Fruit fly (Drosophila melanogaster) whole organism, embryonic: Measurements from ENCODE around the gene CG42366.
A peak's percentile ranks its signal among the peaks of the same experiment; 100 is the strongest.

Experiments
- Ada2b ChIP-seq: fragments of 200-800 bp; sonication (Bioruptor generic); IDR thresholded peaks from 2 replicates; pipeline ENCODE4 v1.3.6; 2022; ENCODE audit warnings: missing biosample characterization, missing genetic modification characterization
- BtbVII ChIP-seq: fragments of 200-800 bp; sonication (Bioruptor generic); optimal IDR thresholded peaks from 3 replicates; lab custom pipeline; 2017; ENCODE audit warnings: missing biosample characterization, mild to moderate bottlenecking, missing genetic modification characterization
- C15 ChIP-seq: fragments of 200-800 bp; sonication (Bioruptor generic); IDR thresholded peaks from 3 replicates; pipeline ENCODE4 v1.3.6; 2022; ENCODE audit warnings: missing biosample characterization, missing genetic modification characterization
- CG10654 ChIP-seq: fragments of 200-800 bp; sonication (Bioruptor generic); optimal IDR thresholded peaks from 2 replicates; lab custom pipeline; 2016; ENCODE audit warnings: missing biosample characterization, missing genetic modification characterization
- CG12299 ChIP-seq: fragments of 200-800 bp; sonication (Bioruptor generic); optimal IDR thresholded peaks from 2 replicates; lab custom pipeline; 2018; ENCODE audit warnings: missing biosample characterization, mild to moderate bottlenecking, missing genetic modification characterization
- CG13287 ChIP-seq: fragments of 200-800 bp; sonication (Bioruptor generic); IDR thresholded peaks from 2 replicates; pipeline ENCODE4 v1.3.6; 2022; ENCODE audit warnings: missing biosample characterization, missing genetic modification characterization; ENCODE audit not compliant: partially characterized antibody
- CG14014 ChIP-seq: fragments of 200-800 bp; sonication (Bioruptor generic); IDR thresholded peaks from 2 replicates; pipeline ENCODE4 v1.3.6; 2022; ENCODE audit warnings: missing biosample characterization, missing genetic modification characterization
- CG15011 ChIP-seq: fragments of 200-800 bp; sonication (Bioruptor generic); optimal IDR thresholded peaks from 3 replicates; lab custom pipeline; 2018; ENCODE audit warnings: missing biosample characterization, mild to moderate bottlenecking, missing genetic modification characterization
- CG16813 ChIP-seq: fragments of 200-800 bp; sonication (Bioruptor generic); IDR thresholded peaks from 3 replicates; pipeline ENCODE4 v1.3.6; 2022; ENCODE audit warnings: missing biosample characterization, missing genetic modification characterization; ENCODE audit not compliant: partially characterized antibody
- CG16815 ChIP-seq: fragments of 200-800 bp; sonication (Bioruptor generic); optimal IDR thresholded peaks from 3 replicates; lab custom pipeline; 2017; ENCODE audit warnings: missing biosample characterization, mild to moderate bottlenecking, missing genetic modification characterization
- CG16863 ChIP-seq: fragments of 200-800 bp; sonication (Bioruptor generic); optimal IDR thresholded peaks from 3 replicates; lab custom pipeline; 2016; ENCODE audit warnings: missing biosample characterization, missing genetic modification characterization
- CG17802 ChIP-seq: fragments of 200-800 bp; sonication (Bioruptor generic); optimal IDR thresholded peaks from 2 replicates; lab custom pipeline; 2018; ENCODE audit warnings: missing biosample characterization, mild to moderate bottlenecking, missing genetic modification characterization, moderate library complexity
- CG2199 ChIP-seq: fragments of 200-800 bp; sonication (Bioruptor generic); IDR thresholded peaks from 3 replicates; pipeline ENCODE4 v1.3.6; 2022; ENCODE audit warnings: missing biosample characterization, missing genetic modification characterization
- CG2889 ChIP-seq: fragments of 200-800 bp; sonication (Bioruptor generic); IDR thresholded peaks from 3 replicates; pipeline ENCODE4 v1.3.6; 2022; ENCODE audit warnings: missing biosample characterization, missing genetic modification characterization
- CG3407 ChIP-seq: fragments of 200-800 bp; sonication (Bioruptor generic); optimal IDR thresholded peaks from 2 replicates; lab custom pipeline; 2018; ENCODE audit warnings: missing biosample characterization, mild to moderate bottlenecking, missing genetic modification characterization
- CG3995 ChIP-seq: fragments of 200-800 bp; sonication (Bioruptor generic); optimal IDR thresholded peaks from 3 replicates; lab custom pipeline; 2016; ENCODE audit warnings: missing biosample characterization, missing genetic modification characterization
- CG4854 ChIP-seq: fragments of 200-800 bp; sonication (Bioruptor generic); optimal IDR thresholded peaks from 2 replicates; lab custom pipeline; 2016; ENCODE audit warnings: missing biosample characterization, missing genetic modification characterization, inconsistent platforms
- CG7928 ChIP-seq: fragments of 200-800 bp; sonication (Bioruptor generic); optimal IDR thresholded peaks from 2 replicates; lab custom pipeline; 2017; ENCODE audit warnings: missing biosample characterization, mild to moderate bottlenecking, missing genetic modification characterization
- D19A ChIP-seq: fragments of 200-800 bp; optimal IDR thresholded peaks from 3 replicates; lab custom pipeline; 2019; ENCODE audit warnings: missing biosample characterization, mild to moderate bottlenecking, missing genetic modification characterization, moderate library complexity
- Deaf1 ChIP-seq: fragments of 200-800 bp; optimal IDR thresholded peaks from 3 replicates; lab custom pipeline; 2019; ENCODE audit warnings: missing biosample characterization, mild to moderate bottlenecking, missing genetic modification characterization, moderate library complexity
- Doc3 ChIP-seq: fragments of 200-800 bp; sonication (Bioruptor generic); IDR thresholded peaks from 3 replicates; pipeline ENCODE4 v1.3.6; 2022; ENCODE audit warnings: missing biosample characterization, missing genetic modification characterization; ENCODE audit not compliant: partially characterized antibody
- E2f2 ChIP-seq: fragments of 200-800 bp; sonication (Bioruptor generic); IDR thresholded peaks from 2 replicates; pipeline ENCODE4 v1.3.6; 2022; ENCODE audit warnings: missing biosample characterization, missing genetic modification characterization
- ERR ChIP-seq: fragments of 200-800 bp; sonication (Bioruptor generic); optimal IDR thresholded peaks from 2 replicates; lab custom pipeline; 2016; ENCODE audit warnings: missing biosample characterization, missing genetic modification characterization
- HHEX ChIP-seq: fragments of 200-800 bp; sonication (Bioruptor generic); optimal IDR thresholded peaks from 3 replicates; lab custom pipeline; 2017; ENCODE audit warnings: missing biosample characterization, mild to moderate bottlenecking, missing genetic modification characterization, missing genetic modification reagents
- Hey ChIP-seq: fragments of 200-800 bp; sonication (Bioruptor generic); optimal IDR thresholded peaks from 3 replicates; lab custom pipeline; 2018; ENCODE audit warnings: missing biosample characterization, mild to moderate bottlenecking, missing genetic modification characterization
- Lim3 ChIP-seq: fragments of 200-800 bp; sonication (Bioruptor generic); IDR thresholded peaks from 2 replicates; pipeline ENCODE4 v1.3.6; 2022; ENCODE audit warnings: missing biosample characterization, missing genetic modification characterization
- Lpt ChIP-seq: fragments of >200 bp; optimal IDR thresholded peaks from 2 replicates; lab custom pipeline; 2018; ENCODE audit warnings: missing biosample characterization, missing genetic modification characterization
- Scr ChIP-seq: fragments of 200-800 bp; sonication (Bioruptor generic); IDR thresholded peaks from 2 replicates; pipeline ENCODE4 v1.3.6; 2022; ENCODE audit warnings: missing biosample characterization, missing genetic modification characterization; ENCODE audit not compliant: partially characterized antibody
- amos ChIP-seq: fragments of 200-800 bp; sonication (Bioruptor generic); IDR thresholded peaks from 2 replicates; pipeline ENCODE4 v1.3.6; 2022; ENCODE audit warnings: missing biosample characterization, missing genetic modification characterization; ENCODE audit not compliant: partially characterized antibody
- ase ChIP-seq: fragments of 200-800 bp; sonication (Bioruptor generic); IDR thresholded peaks from 3 replicates; pipeline ENCODE4 v1.3.6; 2022; ENCODE audit warnings: missing biosample characterization, missing genetic modification characterization
- bsh ChIP-seq, 2 experiments: fragments of 200-800 bp; sonication (Bioruptor generic); optimal IDR thresholded peaks; 2 replicates each; lab custom pipeline; 2017 to 2018; ENCODE audit warnings: mild to moderate bottlenecking in 2 of 2, missing biosample characterization in 2 of 2, missing genetic modification characterization in 2 of 2, moderate library complexity in 1 of 2
- caup ChIP-seq: fragments of 200-800 bp; sonication (Bioruptor generic); optimal IDR thresholded peaks from 3 replicates; lab custom pipeline; 2017; ENCODE audit warnings: missing biosample characterization, mild to moderate bottlenecking, missing genetic modification characterization, moderate library complexity; ENCODE audit not compliant: severe bottlenecking
- da ChIP-seq: fragments of 200-800 bp; sonication (Bioruptor generic); optimal IDR thresholded peaks from 2 replicates; lab custom pipeline; 2016; ENCODE audit warnings: missing biosample characterization, missing genetic modification characterization
- eve ChIP-seq, 2 experiments: fragments of >200 bp; optimal IDR thresholded peaks; 2 replicates each; lab custom pipeline; 2017; ENCODE audit warnings: missing biosample characterization in 2 of 2, missing genetic modification characterization in 2 of 2
- fru ChIP-seq: fragments of >200 bp; optimal IDR thresholded peaks from 2 replicates; lab custom pipeline; 2017
- gce ChIP-seq: fragments of 200-800 bp; sonication (Bioruptor generic); IDR thresholded peaks from 3 replicates; pipeline ENCODE4 v1.3.6; 2022; ENCODE audit warnings: missing biosample characterization, missing genetic modification characterization
- gcm ChIP-seq: fragments of 200-800 bp; sonication (Bioruptor generic); optimal IDR thresholded peaks from 2 replicates; lab custom pipeline; 2019; ENCODE audit warnings: missing biosample characterization, mild to moderate bottlenecking, missing genetic modification characterization, moderate library complexity
- gt ChIP-seq: fragments of 200-800 bp; sonication (Bioruptor generic); IDR thresholded peaks from 2 replicates; pipeline ENCODE4 v1.3.6; 2022; ENCODE audit warnings: missing biosample characterization, missing genetic modification characterization
- knrl ChIP-seq: fragments of 200-800 bp; sonication (Bioruptor generic); IDR thresholded peaks from 3 replicates; pipeline ENCODE4 v1.3.6; 2022; ENCODE audit warnings: missing biosample characterization, missing genetic modification characterization; ENCODE audit not compliant: partially characterized antibody
- lilli ChIP-seq: fragments of 200-800 bp; sonication (Bioruptor generic); optimal IDR thresholded peaks from 3 replicates; lab custom pipeline; 2016; ENCODE audit warnings: missing biosample characterization, missing genetic modification characterization
- lmd ChIP-seq: fragments of 200-800 bp; sonication (Bioruptor generic); IDR thresholded peaks from 2 replicates; pipeline ENCODE4 v1.3.6; 2022; ENCODE audit warnings: missing biosample characterization, missing genetic modification characterization
- nau ChIP-seq: fragments of 200-800 bp; sonication (Bioruptor generic); optimal IDR thresholded peaks from 3 replicates; lab custom pipeline; 2017; ENCODE audit warnings: missing biosample characterization, mild to moderate bottlenecking, missing genetic modification characterization, missing genetic modification reagents
- pros ChIP-seq: fragments of 200-800 bp; sonication (Bioruptor generic); optimal IDR thresholded peaks from 3 replicates; lab custom pipeline; 2019; ENCODE audit warnings: missing biosample characterization, mild to moderate bottlenecking, missing genetic modification characterization, moderate library complexity
- ranshi ChIP-seq: fragments of 200-800 bp; sonication (Bioruptor generic); IDR thresholded peaks from 2 replicates; pipeline ENCODE4 v1.3.6; 2022; ENCODE audit warnings: missing biosample characterization, missing genetic modification characterization
- stwl ChIP-seq: fragments of 200-800 bp; sonication (Bioruptor generic); optimal IDR thresholded peaks from 3 replicates; lab custom pipeline; 2018; ENCODE audit warnings: missing biosample characterization, mild to moderate bottlenecking, missing genetic modification characterization, moderate library complexity
- tio ChIP-seq: fragments of 200-800 bp; sonication (Bioruptor generic); optimal IDR thresholded peaks from 2 replicates; lab custom pipeline; 2017; ENCODE audit warnings: missing biosample characterization, missing genetic modification characterization, inconsistent platforms
- twi ChIP-seq: fragments of 200-800 bp; optimal IDR thresholded peaks from 2 replicates; lab custom pipeline; 2019; ENCODE audit warnings: missing biosample characterization, mild to moderate bottlenecking, missing genetic modification characterization, moderate library complexity
- vfl ChIP-seq: fragments of 200-800 bp; sonication (Bioruptor generic); optimal IDR thresholded peaks from 2 replicates; lab custom pipeline; 2016; ENCODE audit warnings: missing biosample characterization, missing genetic modification characterization
- zf30C ChIP-seq: fragments of 200-800 bp; sonication (Bioruptor generic); optimal IDR thresholded peaks from 3 replicates; lab custom pipeline; 2018; ENCODE audit warnings: missing biosample characterization, mild to moderate bottlenecking, missing genetic modification characterization

CG42366 gene

dm6 chr2L:9966983-9967737 is 42.2 kb downstream of the CG42366 start, which contains the start of the genes Dref and RpL13 (continued):
- peak; percentile 73; the same call in 2 of the 3 replicates for TF ChIP-seq ase (GFP tag; lab: Robert Waterston, UW)
- peak; percentile 90 for TF ChIP-seq CG15011
- TF ChIP-seq CG10654 (GFP tag; lab: Kevin White, UChicago) = peak; percentile 79
- TF ChIP-seq CG16813 (GFP tag; lab: Robert Waterston, UW) = peak; percentile 79
- no peak for TF ChIP-seq fru
- TF ChIP-seq BtbVII = peak; percentile 94
- peak; percentile 74 for TF ChIP-seq CG7928
- peak; percentile 86 for TF ChIP-seq gcm (GFP tag; lab: Kevin White, UChicago)
- TF ChIP-seq Lim3 (GFP tag; lab: Robert Waterston, UW) = no peak
- TF ChIP-seq CG2199 = no peak
- peak; percentile 53 for TF ChIP-seq CG17802 (tag; lab: Kevin White, UChicago)
- TF ChIP-seq eve (GFP tag; optimal IDR thresholded peaks at IDR 0.05; lab: Kevin White, UChicago) = no peak
- peak; percentile 66 for TF ChIP-seq CG14014 (GFP tag; lab: Robert Waterston, UW)
- TF ChIP-seq Scr (GFP tag; lab: Robert Waterston, UW) = peak; percentile 85
- no peak for TF ChIP-seq CG2889 (GFP tag; lab: Robert Waterston, UW)
- TF ChIP-seq vfl (GFP tag; lab: Kevin White, UChicago) = peak; percentile 65
- TF ChIP-seq zf30C (GFP tag; lab: Kevin White, UChicago) = peak; percentile 63
- TF ChIP-seq CG12299 (tag; lab: Kevin White, UChicago) = peak; percentile 91
- TF ChIP-seq Doc3 = peak; percentile 67
- peak; percentile 72 for TF ChIP-seq amos (GFP tag; lab: Robert Waterston, UW)
- TF ChIP-seq lilli = peak; percentile 87
- peak; percentile 62 for TF ChIP-seq D19A
- peak; percentile 90 for TF ChIP-seq gce
- peak; percentile 59; the same call in 1 of the 2 replicates for TF ChIP-seq lmd (GFP tag; lab: Robert Waterston, UW)
- TF ChIP-seq tio (GFP tag; lab: Kevin White, UChicago) = no peak
- TF ChIP-seq Hey (tag; lab: Kevin White, UChicago) = peak; percentile 90
- peak; percentile 77 for TF ChIP-seq CG3995 (GFP tag; lab: Kevin White, UChicago)
- TF ChIP-seq CG16815 = peak; percentile 31
- TF ChIP-seq Deaf1 (tag; lab: Kevin White, UChicago) = peak; percentile 64
- TF ChIP-seq gt (GFP tag; lab: Robert Waterston, UW) = 0 out of 2 replicates have a peak, but pooled peaks have one; percentile 16
- peak; percentile 97 for TF ChIP-seq caup (GFP tag; lab: Kevin White, UChicago)
- peak; percentile 88 for TF ChIP-seq CG3407
- peak; percentile 70; the same call in 1 of the 2 replicates for TF ChIP-seq ranshi (GFP tag; lab: Robert Waterston, UW)
- TF ChIP-seq da (GFP tag; lab: Kevin White, UChicago) = peak; percentile 61
- TF ChIP-seq bsh (GFP tag; optimal IDR thresholded peaks at IDR 0.05; lab: Kevin White, UChicago) = peak; percentile 57 to 79
- TF ChIP-seq C15 = no peak
- TF ChIP-seq pros = peak; percentile 60
- no peak for TF ChIP-seq Lpt (GFP tag; lab: Kevin White, UChicago)
- TF ChIP-seq twi (tag; lab: Kevin White, UChicago) = peak; percentile 65
- peak; percentile 86 for TF ChIP-seq CG4854 (GFP tag; lab: Kevin White, UChicago)
- peak; percentile 72 for TF ChIP-seq CG16863 (GFP tag; lab: Kevin White, UChicago)
- peak; percentile 81 for TF ChIP-seq knrl (GFP tag; lab: Robert Waterston, UW)
- no peak for TF ChIP-seq nau (GFP tag; lab: Kevin White, UChicago)
- peak; percentile 94 for TF ChIP-seq HHEX (GFP tag; lab: Kevin White, UChicago)
- peak; percentile 85 for TF ChIP-seq CG13287 (GFP tag; lab: Robert Waterston, UW)
- peak; percentile 62; the same call in 1 of the 2 replicates for TF ChIP-seq Ada2b (GFP tag; lab: Robert Waterston, UW)
- peak; percentile 84 for TF ChIP-seq E2f2 (GFP tag; lab: Robert Waterston, UW)
- TF ChIP-seq ERR (GFP tag; lab: Kevin White, UChicago) = peak; percentile 74
- peak; percentile 76 for TF ChIP-seq stwl (tag; lab: Kevin White, UChicago)
